Fruit fly (Drosophila melanogaster) whole organism, wandering third instar larva: ENCODE data around the gene CG5506.

Experiments used
- CG32264 ChIP-seq: fragments of 200-800 bp; sonication (Bioruptor generic); optimal IDR thresholded peaks from 2 replicates; lab custom pipeline; 2016; ENCODE audit warnings: missing biosample characterization, missing genetic modification characterization
- Hr78 ChIP-seq: fragments of >200 bp; optimal IDR thresholded peaks from 2 replicates; lab custom pipeline; 2017; ENCODE audit warnings: missing biosample characterization, missing genetic modification characterization
- Hr83 ChIP-seq: fragments of 200-300 bp; sonication (Bioruptor generic); optimal IDR thresholded peaks from 2 replicates; lab custom pipeline; 2016; ENCODE audit warnings: missing biosample characterization, mild to moderate bottlenecking, missing genetic modification characterization, moderate library complexity; ENCODE audit not compliant: poor library complexity, severe bottlenecking
- Sp1 ChIP-seq: fragments of 200-800 bp; sonication (Bioruptor generic); optimal IDR thresholded peaks from 3 replicates; lab custom pipeline; 2019; ENCODE audit warnings: missing biosample characterization, mild to moderate bottlenecking, missing genetic modification characterization, moderate library complexity
- brk ChIP-seq: fragments of 200-800 bp; sonication (Bioruptor generic); optimal IDR thresholded peaks from 2 replicates; lab custom pipeline; 2016; ENCODE audit warnings: missing biosample characterization, mild to moderate bottlenecking, missing genetic modification characterization
- dmrt93B ChIP-seq: fragments of 200-800 bp; sonication (Bioruptor generic); optimal IDR thresholded peaks from 2 replicates; lab custom pipeline; 2018; ENCODE audit warnings: missing biosample characterization, mild to moderate bottlenecking, missing genetic modification characterization
- h ChIP-seq: fragments of 200-800 bp; sonication (Bioruptor generic); optimal IDR thresholded peaks from 3 replicates; lab custom pipeline; 2016; ENCODE audit warnings: missing biosample characterization, mild to moderate bottlenecking, missing genetic modification characterization
- lola ChIP-seq: fragments of >200 bp; optimal IDR thresholded peaks from 2 replicates; lab custom pipeline; 2017; ENCODE audit warnings: missing biosample characterization, missing genetic modification characterization
- pan ChIP-seq: fragments of >200 bp; optimal IDR thresholded peaks from 2 replicates; lab custom pipeline; 2017
- psq ChIP-seq: fragments of 200-800 bp; sonication (Bioruptor generic); optimal IDR thresholded peaks from 3 replicates; lab custom pipeline; 2017; ENCODE audit warnings: missing biosample characterization, mild to moderate bottlenecking, missing genetic modification characterization, moderate library complexity

- no peak for TF ChIP-seq psq (GFP tag; lab: Kevin White, UChicago)
- no peak for TF ChIP-seq Hr78 (GFP tag; lab: Kevin White, UChicago)
- no peak for TF ChIP-seq lola
- no peak for TF ChIP-seq brk
- no peak for TF ChIP-seq h (GFP tag; lab: Kevin White, UChicago)
- TF ChIP-seq pan = no peak
- TF ChIP-seq Hr83 = no peak
- TF ChIP-seq CG32264 (GFP tag; lab: Kevin White, UChicago) = no peak
- TF ChIP-seq dmrt93B (GFP tag; lab: Kevin White, UChicago) = no peak
- no peak for TF ChIP-seq Sp1 (GFP tag; lab: Kevin White, UChicago)
These were observed 37.2 kb downstream of the CG5506 start for dm6 chr3L:17846982-17847355.
